Worm (Caenorhabditis elegans) whole organism, L1 larva: ENCODE measurements around the gene R04B5.6.
A peak's percentile ranks its signal among the peaks of the same experiment; 100 is the strongest.

Source experiments
- C34B4.2 ChIP-seq: sonication (generic microtip); optimal IDR thresholded peaks from 2 replicates; lab custom pipeline; 2017; ENCODE audit warnings: mild to moderate bottlenecking, missing genetic modification characterization, missing compliant biosample characterization
- aha-1 ChIP-seq: fragments of 150-350 bp; optimal IDR thresholded peaks from 2 replicates; lab custom pipeline; 2014; ENCODE audit warnings: missing biosample characterization, missing genetic modification characterization
- blmp-1 ChIP-seq: fragments of 150-350 bp; optimal IDR thresholded peaks from 2 replicates; lab custom pipeline; 2014; ENCODE audit warnings: missing biosample characterization, missing genetic modification characterization
- ceh-63 ChIP-seq: fragments of 200-800 bp; sonication (Bioruptor generic); optimal IDR thresholded peaks from 2 replicates; lab custom pipeline; 2018; ENCODE audit warnings: mild to moderate bottlenecking, missing genetic modification characterization, missing compliant biosample characterization
- ceh-82 ChIP-seq, 3 experiments: fragments of 150-350 bp in 1 of 3; sonication (generic microtip) in 2 of 3; optimal IDR thresholded peaks; 2 replicates each; lab custom pipeline; 2014 to 2017; ENCODE audit warnings: missing biosample characterization in 3 of 3, missing genetic modification characterization in 3 of 3
- ceh-88 ChIP-seq: fragments of 200-800 bp; sonication (Bioruptor generic); IDR thresholded peaks from 2 replicates; pipeline ENCODE4 v1.3.6; 2022; ENCODE audit warnings: missing genetic modification characterization, missing compliant biosample characterization
- egl-27 ChIP-seq, 2 experiments: fragments of 150-350 bp in 1 of 2; sonication (generic microtip); optimal IDR thresholded peaks; 3 replicates each; lab custom pipeline; 2017 to 2018; ENCODE audit warnings: missing biosample characterization in 2 of 2, missing genetic modification characterization in 2 of 2, missing genetic modification reagents in 2 of 2
- elt-3 ChIP-seq, 6 experiments: fragments of 150-350 bp in 1 of 6; sonication (generic microtip); optimal IDR thresholded peaks; 2 replicates each; lab custom pipeline; 2017 to 2018; ENCODE audit warnings: missing biosample characterization in 6 of 6, missing genetic modification characterization in 6 of 6, inconsistent platforms in 1 of 6
- fkh-10 ChIP-seq: sonication (generic microtip); optimal IDR thresholded peaks from 2 replicates; lab custom pipeline; 2017; ENCODE audit warnings: missing biosample characterization, missing genetic modification reagents, missing genetic modification characterization
- fkh-4 ChIP-seq: sonication (generic microtip); optimal IDR thresholded peaks from 2 replicates; lab custom pipeline; 2016; ENCODE audit warnings: missing compliant biosample characterization, missing genetic modification characterization, borderline replicate concordance
- fkh-8 ChIP-seq: sonication (generic microtip); optimal IDR thresholded peaks from 2 replicates; lab custom pipeline; 2016; ENCODE audit warnings: mild to moderate bottlenecking, missing genetic modification characterization, missing compliant biosample characterization
- grh-1 ChIP-seq: fragments of 200-800 bp; sonication (Bioruptor generic); IDR thresholded peaks from 2 replicates; pipeline ENCODE4 v1.3.6; 2022; ENCODE audit warnings: missing genetic modification reagents, missing genetic modification characterization, missing compliant biosample characterization
- hlh-17 ChIP-seq: fragments of 200-800 bp; sonication (Bioruptor generic); optimal IDR thresholded peaks from 2 replicates; lab custom pipeline; 2018; ENCODE audit warnings: missing genetic modification characterization, mild to moderate bottlenecking, missing compliant biosample characterization, moderate library complexity, borderline replicate concordance
- hpl-2 ChIP-seq: fragments of 150-350 bp; optimal IDR thresholded peaks from 2 replicates; lab custom pipeline; 2014; ENCODE audit warnings: missing biosample characterization, missing genetic modification reagents, missing genetic modification characterization
- isw-1 ChIP-seq: fragments of 200-800 bp; sonication (Bioruptor generic); IDR thresholded peaks from 2 replicates; pipeline ENCODE4 v1.3.6; 2022; ENCODE audit warnings: missing genetic modification characterization, missing compliant biosample characterization
- jun-1 ChIP-seq: fragments of 150-350 bp; optimal IDR thresholded peaks from 2 replicates; lab custom pipeline; 2014; ENCODE audit warnings: missing biosample characterization, missing genetic modification reagents, missing genetic modification characterization
- lin-14 ChIP-seq: fragments of 200-800 bp; sonication (Bioruptor generic); optimal IDR thresholded peaks from 2 replicates; lab custom pipeline; 2018; ENCODE audit warnings: mild to moderate bottlenecking, missing genetic modification characterization, moderate library complexity, missing compliant biosample characterization
- lin-39 ChIP-seq: fragments of 150-350 bp; optimal IDR thresholded peaks from 2 replicates; lab custom pipeline; 2014; ENCODE audit warnings: missing biosample characterization, missing genetic modification reagents, missing genetic modification characterization
- lsy-2 ChIP-seq, 2 experiments: fragments of 150-350 bp; optimal IDR thresholded peaks; 2 replicates each; lab custom pipeline; 2014; ENCODE audit warnings: missing biosample characterization in 2 of 2, missing genetic modification characterization in 2 of 2
- mef-2 ChIP-seq: fragments of 150-350 bp; optimal IDR thresholded peaks from 2 replicates; lab custom pipeline; 2014; ENCODE audit warnings: missing biosample characterization, missing genetic modification characterization
- nhr-28 ChIP-seq: fragments of 150-350 bp; optimal IDR thresholded peaks from 2 replicates; lab custom pipeline; 2014; ENCODE audit warnings: missing biosample characterization, missing genetic modification characterization
- nhr-71 ChIP-seq: sonication (generic microtip); optimal IDR thresholded peaks from 2 replicates; lab custom pipeline; 2016; ENCODE audit warnings: mild to moderate bottlenecking, missing genetic modification characterization, moderate library complexity, missing compliant biosample characterization
- nhr-90 ChIP-seq: sonication (generic microtip); optimal IDR thresholded peaks from 2 replicates; lab custom pipeline; 2016; ENCODE audit warnings: mild to moderate bottlenecking, missing genetic modification characterization, missing compliant biosample characterization; ENCODE audit not compliant: poor library complexity
- pag-3 ChIP-seq: sonication (generic microtip); optimal IDR thresholded peaks from 2 replicates; lab custom pipeline; 2017; ENCODE audit warnings: missing genetic modification characterization, mild to moderate bottlenecking, missing compliant biosample characterization, antibody characterized with exemption, borderline replicate concordance; ENCODE audit not compliant: insufficient read depth
- pqm-1 ChIP-seq: sonication (generic microtip); optimal IDR thresholded peaks from 3 replicates; lab custom pipeline; 2017; ENCODE audit warnings: missing biosample characterization, missing genetic modification characterization
- rnt-1 ChIP-seq: sonication (generic microtip); optimal IDR thresholded peaks from 2 replicates; lab custom pipeline; 2016; ENCODE audit warnings: mild to moderate bottlenecking, missing genetic modification characterization, moderate library complexity, missing compliant biosample characterization
- skn-1 ChIP-seq: fragments of 150-350 bp; optimal IDR thresholded peaks from 2 replicates; lab custom pipeline; 2014; ENCODE audit warnings: missing biosample characterization, missing genetic modification characterization
- snpc-4 ChIP-seq: fragments of 150-350 bp; optimal IDR thresholded peaks from 2 replicates; lab custom pipeline; 2014; ENCODE audit warnings: missing biosample characterization, missing genetic modification characterization
- snu-23 ChIP-seq: sonication (generic microtip); optimal IDR thresholded peaks from 2 replicates; lab custom pipeline; 2016; ENCODE audit warnings: missing genetic modification characterization, missing compliant biosample characterization
- sox-4 ChIP-seq: sonication (generic microtip); optimal IDR thresholded peaks from 2 replicates; lab custom pipeline; 2016; ENCODE audit warnings: missing genetic modification characterization, missing compliant biosample characterization
- sptf-1 ChIP-seq: fragments of 150-350 bp; optimal IDR thresholded peaks from 2 replicates; lab custom pipeline; 2014; ENCODE audit warnings: missing biosample characterization, missing genetic modification characterization
- sup-37 ChIP-seq: fragments of 200-800 bp; sonication (Bioruptor generic); optimal IDR thresholded peaks from 2 replicates; lab custom pipeline; 2018; ENCODE audit warnings: mild to moderate bottlenecking, missing genetic modification characterization, missing compliant biosample characterization
- swsn-7 ChIP-seq: sonication (generic microtip); optimal IDR thresholded peaks from 2 replicates; lab custom pipeline; 2016; ENCODE audit warnings: missing genetic modification characterization, missing compliant biosample characterization
- tlp-1 ChIP-seq: fragments of 150-350 bp; optimal IDR thresholded peaks from 2 replicates; lab custom pipeline; 2014; ENCODE audit warnings: missing biosample characterization, missing genetic modification characterization
- unc-130 ChIP-seq: fragments of 150-350 bp; optimal IDR thresholded peaks from 2 replicates; lab custom pipeline; 2017; ENCODE audit warnings: missing biosample characterization, missing genetic modification characterization, inconsistent platforms
- unc-62 ChIP-seq: fragments of 150-350 bp; optimal IDR thresholded peaks from 2 replicates; lab custom pipeline; 2014; ENCODE audit warnings: missing biosample characterization, missing genetic modification reagents, missing genetic modification characterization
- vab-15 ChIP-seq: sonication (generic microtip); optimal IDR thresholded peaks from 2 replicates; lab custom pipeline; 2017; ENCODE audit warnings: missing genotype, mild to moderate bottlenecking, missing genetic modification characterization, missing compliant biosample characterization

The R04B5.6 gene

DNA sequence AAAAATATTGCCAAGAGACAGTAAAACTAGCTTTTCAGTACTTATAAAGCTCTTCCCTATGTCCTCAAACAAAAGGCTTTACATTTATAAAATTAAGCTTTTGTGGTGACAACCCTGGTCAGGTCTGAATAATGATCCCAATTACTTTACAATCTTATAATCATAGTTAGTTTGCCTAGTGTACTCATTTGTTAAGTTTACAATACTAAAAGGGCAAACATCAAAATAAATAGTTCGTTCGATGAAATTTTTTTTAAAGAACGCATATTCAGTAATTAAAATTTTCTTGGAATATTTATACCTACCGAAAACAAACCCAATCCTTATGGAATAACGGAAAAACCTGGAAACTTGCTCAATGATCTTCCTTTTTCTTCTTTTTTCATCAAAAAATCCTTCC is 26.2 kb upstream of the R04B5.6 start:
- TF ChIP-seq swsn-7 (tag; lab: Kevin White, UChicago) (no peak), fkh-8 (no peak), sox-4 (tag; lab: Kevin White, UChicago) (no peak), skn-1 (tag; lab: Kevin White, UChicago) (no peak), aha-1 (tag; lab: Kevin White, UChicago) (no peak), ceh-88 (GFP tag; lab: Robert Waterston, UW) (no peak), isw-1 (no peak), hlh-17 (GFP tag; lab: Kevin White, UChicago) (no peak), fkh-10 (GFP tag; lab: Kevin White, UChicago) (no peak), hpl-2 (GFP tag; lab: Kevin White, UChicago) (no peak), sup-37 (GFP tag; lab: Kevin White, UChicago) (no peak), mef-2 (no peak), grh-1 (no peak), nhr-28 (tag; lab: Kevin White, UChicago) (no peak), sptf-1 (tag; lab: Kevin White, UChicago) (no peak), vab-15 (no peak), lsy-2 (tag; optimal IDR thresholded peaks at IDR 0.05; lab: Kevin White, UChicago) (no peak), unc-62 (GFP tag; lab: Kevin White, UChicago) (no peak)

DNA sequence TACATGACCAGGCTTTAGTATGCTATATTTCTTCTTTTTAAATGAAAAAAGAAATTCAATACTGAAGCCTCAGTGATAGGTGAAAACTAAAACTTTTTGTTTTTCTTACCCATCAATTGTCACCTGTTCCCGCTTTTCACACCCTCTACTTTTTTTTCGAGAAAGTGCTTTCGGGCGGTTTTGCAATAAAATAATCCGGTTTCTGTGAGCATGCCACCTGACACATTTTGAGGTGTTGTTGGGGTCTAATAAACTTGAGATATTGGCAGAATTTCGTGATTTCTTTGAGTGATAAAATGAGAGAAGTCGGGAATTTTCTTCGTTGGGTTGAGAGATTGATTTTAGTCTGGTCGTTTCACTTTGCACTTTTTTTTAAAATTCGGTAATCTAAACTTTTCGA is 24.9 kb upstream of the R04B5.6 start:
- no peak for TF ChIP-seq blmp-1
- peak; percentile 7 for TF ChIP-seq snu-23 (GFP tag; lab: Kevin White, UChicago)
- no peak for TF ChIP-seq elt-3 (tag; optimal IDR thresholded peaks at IDR 0.05; lab: Kevin White, UChicago)
- TF ChIP-seq lin-39, result peak; percentile 41
- TF ChIP-seq lsy-2 (tag; optimal IDR thresholded peaks at IDR 0.05; lab: Kevin White, UChicago), result peak in 1 of 2 experiments; percentile 27
- no peak for TF ChIP-seq grh-1
- no peak for TF ChIP-seq nhr-28 (tag; lab: Kevin White, UChicago)
- no peak for TF ChIP-seq isw-1
- no peak for TF ChIP-seq unc-130 (tag; lab: Kevin White, UChicago)
- peak; percentile 51 for TF ChIP-seq lin-14 (GFP tag; lab: Kevin White, UChicago)
- no peak for TF ChIP-seq mef-2
- peak; percentile 57 for TF ChIP-seq rnt-1 (tag; lab: Kevin White, UChicago)
- TF ChIP-seq sox-4 (tag; lab: Kevin White, UChicago), result no peak
- peak; percentile 49 for TF ChIP-seq pag-3 (tag; lab: Kevin White, UChicago)
- peak; percentile 36 for TF ChIP-seq nhr-71 (tag; lab: Kevin White, UChicago)
- no peak for TF ChIP-seq fkh-4 (tag; lab: Kevin White, UChicago)
- no peak for TF ChIP-seq jun-1 (tag; lab: Kevin White, UChicago)
- no peak for TF ChIP-seq C34B4.2 (tag; lab: Kevin White, UChicago)
- no peak for TF ChIP-seq hpl-2 (GFP tag; lab: Kevin White, UChicago)
- TF ChIP-seq, all 84 proteins: peak for 7

ce11 chrV:10064221-10064620 is 20.7 kb upstream of the R04B5.6 start, which contains the start of gene fipr-13:
Gene fipr-13, plus strand, starts transcription at chrV:10064521.
- TF ChIP-seq ceh-82 (tag; optimal IDR thresholded peaks at IDR 0.05; lab: Kevin White, UChicago) (no peak), vab-15 (no peak), pqm-1 (no peak), unc-130 (tag; lab: Kevin White, UChicago) (no peak), tlp-1 (tag; lab: Kevin White, UChicago) (no peak), nhr-90 (tag; lab: Kevin White, UChicago) (no peak), egl-27 (tag; optimal IDR thresholded peaks at IDR 0.05; lab: Kevin White, UChicago) (no peak), ceh-63 (GFP tag; lab: Kevin White, UChicago) (no peak), snpc-4 (tag; lab: Kevin White, UChicago) (no peak)
